Worm (Caenorhabditis elegans) whole organism, L2 larva: ENCODE data around the gene spin-1.
"Not testable (repeated sequence)": the region's sequence is repeated elsewhere in the genome, so short reads cannot be mapped to it uniquely, and the experiment has no call there.

Experiments
- C34F6.9 ChIP-seq: fragments of 150-350 bp; optimal IDR thresholded peaks from 2 replicates; lab custom pipeline; 2014; ENCODE audit warnings: missing biosample characterization, missing genetic modification characterization
- F13H6.1 ChIP-seq: sonication (generic microtip); optimal IDR thresholded peaks from 2 replicates; lab custom pipeline; 2016; ENCODE audit warnings: missing genetic modification characterization, missing compliant biosample characterization
- R02D3.7 ChIP-seq: fragments of 150-350 bp; optimal IDR thresholded peaks from 2 replicates; lab custom pipeline; 2014; ENCODE audit warnings: missing biosample characterization, missing genetic modification characterization
- Y55F3AM.14 ChIP-seq: fragments of 200-800 bp; sonication (Bioruptor generic); optimal IDR thresholded peaks from 2 replicates; lab custom pipeline; 2018; ENCODE audit warnings: mild to moderate bottlenecking, missing genetic modification characterization, missing compliant biosample characterization
- ZK546.5 ChIP-seq: sonication (generic microtip); optimal IDR thresholded peaks from 2 replicates; lab custom pipeline; 2017; ENCODE audit warnings: missing biosample characterization, missing genetic modification characterization
- alr-1 ChIP-seq: fragments of 150-350 bp; optimal IDR thresholded peaks from 2 replicates; lab custom pipeline; 2014; ENCODE audit warnings: missing biosample characterization, missing genetic modification characterization
- aly-2 ChIP-seq: fragments of 150-350 bp; optimal IDR thresholded peaks from 2 replicates; lab custom pipeline; 2014; ENCODE audit warnings: missing biosample characterization, missing genetic modification characterization
- ama-1 ChIP-seq: fragments of 150-350 bp; optimal IDR thresholded peaks from 2 replicates; lab custom pipeline; 2018; ENCODE audit warnings: inconsistent platforms
- ceh-16 ChIP-seq: fragments of 150-350 bp; optimal IDR thresholded peaks from 2 replicates; lab custom pipeline; 2014; ENCODE audit warnings: missing biosample characterization, missing genetic modification characterization
- dmd-4 ChIP-seq: sonication (generic microtip); optimal IDR thresholded peaks from 2 replicates; lab custom pipeline; 2017; ENCODE audit warnings: missing biosample characterization, missing genetic modification characterization
- elt-1 ChIP-seq: fragments of 150-350 bp; optimal IDR thresholded peaks from 2 replicates; lab custom pipeline; 2014; ENCODE audit warnings: missing biosample characterization, missing genetic modification characterization
- elt-3 ChIP-seq: sonication (generic microtip); optimal IDR thresholded peaks from 2 replicates; lab custom pipeline; 2017; ENCODE audit warnings: missing biosample characterization, missing genetic modification characterization
- fos-1 ChIP-seq: fragments of 150-350 bp; optimal IDR thresholded peaks from 2 replicates; lab custom pipeline; 2014; ENCODE audit warnings: missing biosample characterization, missing genetic modification characterization
- gmeb-1 ChIP-seq: fragments of 150-350 bp; optimal IDR thresholded peaks from 2 replicates; lab custom pipeline; 2014; ENCODE audit warnings: missing biosample characterization, missing genetic modification characterization
- lin-11 ChIP-seq: fragments of 150-350 bp; sonication (generic microtip); optimal IDR thresholded peaks from 2 replicates; lab custom pipeline; 2014; ENCODE audit warnings: missing biosample characterization, missing genetic modification characterization, inconsistent platforms, mixed read lengths
- lin-13 ChIP-seq: fragments of 150-350 bp; optimal IDR thresholded peaks from 2 replicates; lab custom pipeline; 2014; ENCODE audit warnings: missing biosample characterization, missing genetic modification reagents, missing genetic modification characterization
- lin-39 ChIP-seq: fragments of 150-350 bp; optimal IDR thresholded peaks from 2 replicates; lab custom pipeline; 2014; ENCODE audit warnings: missing biosample characterization, missing genetic modification reagents, missing genetic modification characterization
- lsy-2 ChIP-seq, 2 experiments: fragments of 150-350 bp in 1 of 2; sonication (generic microtip) in 1 of 2; optimal IDR thresholded peaks; 2 replicates each; lab custom pipeline; 2014 to 2017; ENCODE audit warnings: missing biosample characterization in 2 of 2, missing genetic modification characterization in 2 of 2
- mab-5 ChIP-seq: fragments of 150-350 bp; optimal IDR thresholded peaks from 2 replicates; lab custom pipeline; 2014; ENCODE audit warnings: missing biosample characterization, missing genetic modification characterization
- mbf-1 ChIP-seq: sonication (generic microtip); optimal IDR thresholded peaks from 2 replicates; lab custom pipeline; 2017; ENCODE audit warnings: missing biosample characterization, missing genetic modification characterization
- mdl-1 ChIP-seq, 2 experiments: fragments of 150-350 bp in 1 of 2; sonication (generic microtip) in 1 of 2; optimal IDR thresholded peaks; 2 replicates each; lab custom pipeline; 2017; ENCODE audit warnings: missing biosample characterization in 2 of 2, missing genetic modification characterization in 2 of 2
- nhr-10 ChIP-seq: sonication (generic microtip); optimal IDR thresholded peaks from 2 replicates; lab custom pipeline; 2017; ENCODE audit warnings: missing biosample characterization, missing genetic modification characterization
- nhr-11 ChIP-seq: fragments of 150-350 bp; optimal IDR thresholded peaks from 2 replicates; lab custom pipeline; 2014; ENCODE audit warnings: missing biosample characterization, missing genetic modification characterization
- nhr-12 ChIP-seq: fragments of 150-350 bp; optimal IDR thresholded peaks from 2 replicates; lab custom pipeline; 2014; ENCODE audit warnings: missing biosample characterization, missing genetic modification characterization
- nhr-129 ChIP-seq: fragments of 150-350 bp; optimal IDR thresholded peaks from 2 replicates; lab custom pipeline; 2014; ENCODE audit warnings: missing biosample characterization, missing genetic modification characterization
- nhr-21 ChIP-seq: fragments of 150-350 bp; optimal IDR thresholded peaks from 2 replicates; lab custom pipeline; 2014; ENCODE audit warnings: missing biosample characterization, missing genetic modification characterization
- nhr-23 ChIP-seq: fragments of 150-350 bp; optimal IDR thresholded peaks from 2 replicates; lab custom pipeline; 2014; ENCODE audit warnings: missing biosample characterization, missing genetic modification reagents, missing genetic modification characterization
- nhr-237 ChIP-seq: fragments of 150-350 bp; optimal IDR thresholded peaks from 2 replicates; lab custom pipeline; 2014; ENCODE audit warnings: missing biosample characterization, missing genetic modification characterization
- nhr-25 ChIP-seq: fragments of 150-350 bp; sonication (generic microtip); optimal IDR thresholded peaks from 3 replicates; lab custom pipeline; 2014; ENCODE audit warnings: missing biosample characterization, missing genetic modification characterization
- nhr-6 ChIP-seq: fragments of 150-350 bp; optimal IDR thresholded peaks from 2 replicates; lab custom pipeline; 2014; ENCODE audit warnings: missing biosample characterization, missing genetic modification characterization
- nhr-77 ChIP-seq: fragments of 150-350 bp; optimal IDR thresholded peaks from 2 replicates; lab custom pipeline; 2014; ENCODE audit warnings: missing biosample characterization, missing genetic modification characterization
- peb-1 ChIP-seq: fragments of 150-350 bp; optimal IDR thresholded peaks from 2 replicates; lab custom pipeline; 2014; ENCODE audit warnings: missing biosample characterization, missing genetic modification characterization
- sem-4 ChIP-seq: fragments of 150-350 bp; optimal IDR thresholded peaks from 2 replicates; lab custom pipeline; 2014; ENCODE audit warnings: missing biosample characterization, missing genetic modification reagents, missing genetic modification characterization
- sma-9 ChIP-seq, 2 experiments: fragments of 150-350 bp in 1 of 2; sonication (generic microtip) in 1 of 2; optimal IDR thresholded peaks; 2 replicates each; lab custom pipeline; 2014 to 2016; ENCODE audit warnings: missing genetic modification characterization in 2 of 2, mild to moderate bottlenecking in 1 of 2, missing biosample characterization in 1 of 2, missing compliant biosample characterization in 1 of 2, missing genetic modification reagents in 1 of 2, moderate library complexity in 1 of 2
- unc-39 ChIP-seq: fragments of 150-350 bp; optimal IDR thresholded peaks from 2 replicates; lab custom pipeline; 2014; ENCODE audit warnings: missing biosample characterization, missing genetic modification characterization
- unc-55 ChIP-seq: fragments of 150-350 bp; sonication (generic microtip); optimal IDR thresholded peaks from 3 replicates; lab custom pipeline; 2014; ENCODE audit warnings: missing biosample characterization, missing genetic modification reagents, missing genetic modification characterization
- zag-1 ChIP-seq: fragments of 150-350 bp; optimal IDR thresholded peaks from 2 replicates; lab custom pipeline; 2014; ENCODE audit warnings: missing biosample characterization, missing genetic modification characterization
- ztf-1 ChIP-seq: fragments of 200-800 bp; sonication (Bioruptor generic); conservative IDR thresholded peaks from 2 replicates; pipeline ENCODE4 v1.3.6; 2022; ENCODE audit warnings: missing genetic modification characterization, missing compliant biosample characterization
- ztf-4 ChIP-seq: fragments of 150-350 bp; optimal IDR thresholded peaks from 2 replicates; lab custom pipeline; 2014; ENCODE audit warnings: missing biosample characterization, missing genetic modification characterization

The spin-1 gene

ce11 chrV:12120381-12120780, 5.6 kb downstream of the spin-1 start, which contains the start of gene C13C4.7:
Gene C13C4.7, minus strand, starts transcription at chrV:12120481.
- TF ChIP-seq unc-39 (no peak), ama-1 (lab: Kevin White, UChicago) (no peak), nhr-237 (no peak), ztf-1 (GFP tag; lab: Robert Waterston, UW) (no peak), nhr-23 (tag; lab: Kevin White, UChicago) (no peak), dmd-4 (tag; lab: Kevin White, UChicago) (no peak), nhr-25 (no peak), ZK546.5 (tag; lab: Kevin White, UChicago) (no peak)

- TF ChIP-seq lsy-2 (tag; optimal IDR thresholded peaks at IDR 0.05; lab: Kevin White, UChicago) (no peak), zag-1 (tag; lab: Kevin White, UChicago) (no peak), elt-1 (tag; lab: Kevin White, UChicago) (no peak), ama-1 (lab: Kevin White, UChicago) (no peak), lin-39 (no peak), fos-1 (tag; lab: Kevin White, UChicago) (no peak), R02D3.7 (no peak), gmeb-1 (tag; lab: Kevin White, UChicago) (no peak), nhr-6 (tag; lab: Kevin White, UChicago) (no peak), nhr-77 (tag; lab: Kevin White, UChicago) (no peak), alr-1 (no peak)
These were observed 6.5 kb downstream of the spin-1 start, which contains the start of gene C13C4.6 for ce11 chrV:12121274-12121673. Gene C13C4.6, plus strand, starts transcription at chrV:12121574.

ce11 chrV:12130688-12131087, 15.9 kb downstream of the spin-1 start, which contains the start of gene C27A7.6:
Gene C27A7.6, minus strand, starts transcription at chrV:12130788.
- TF ChIP-seq mab-5 (tag; lab: Kevin White, UChicago); lin-13 (GFP tag; lab: Kevin White, UChicago); ztf-1 (GFP tag; lab: Robert Waterston, UW): not testable (repeated sequence)

ce11 chrV:12131157-12131556, 16.4 kb downstream of the spin-1 start, which contains the start of gene enpp-1:
Gene enpp-1, plus strand, starts transcription at chrV:12131457.
- TF ChIP-seq sma-9 (GFP tag; optimal IDR thresholded peaks at IDR 0.05; lab: Kevin White, UChicago); sma-9 (tag; optimal IDR thresholded peaks at IDR 0.05; lab: Kevin White, UChicago); nhr-129 (tag; lab: Kevin White, UChicago); aly-2 (tag; lab: Kevin White, UChicago): not testable (repeated sequence)

ce11 chrV:12137942-12138341, 23.1 kb downstream of the spin-1 start:
- TF ChIP-seq C34F6.9 = no peak
- no peak for TF ChIP-seq lin-11 (tag; lab: Kevin White, UChicago)
- no peak for TF ChIP-seq mbf-1 (tag; lab: Kevin White, UChicago)
- no peak for TF ChIP-seq ZK546.5 (tag; lab: Kevin White, UChicago)
- TF ChIP-seq nhr-25 = no peak
- TF ChIP-seq peb-1 (tag; lab: Kevin White, UChicago) = no peak
- no peak for TF ChIP-seq nhr-21 (tag; lab: Kevin White, UChicago)
- TF ChIP-seq sem-4 (tag; lab: Kevin White, UChicago) = no peak
- TF ChIP-seq nhr-6 (tag; lab: Kevin White, UChicago) = no peak
- TF ChIP-seq nhr-10 (tag; lab: Kevin White, UChicago) = no peak
- TF ChIP-seq alr-1 = no peak
- no peak for TF ChIP-seq elt-1 (tag; lab: Kevin White, UChicago)
- no peak for TF ChIP-seq nhr-237
- no peak for TF ChIP-seq gmeb-1 (tag; lab: Kevin White, UChicago)
- no peak for TF ChIP-seq nhr-12
- no peak for TF ChIP-seq dmd-4 (tag; lab: Kevin White, UChicago)
- TF ChIP-seq sma-9 (GFP tag; optimal IDR thresholded peaks at IDR 0.05; lab: Kevin White, UChicago) = no peak
- no peak for TF ChIP-seq sma-9 (tag; optimal IDR thresholded peaks at IDR 0.05; lab: Kevin White, UChicago)
- no peak for TF ChIP-seq elt-3 (tag; lab: Kevin White, UChicago)
- TF ChIP-seq F13H6.1 = no peak
- no peak for TF ChIP-seq lin-39

ce11 chrV:12140625-12141024, 25.8 kb downstream of the spin-1 start, which contains the start of gene C27A7.3:
Gene C27A7.3, plus strand, starts transcription at chrV:12140925.
- no peak for TF ChIP-seq mdl-1 (tag; optimal IDR thresholded peaks at IDR 0.05; lab: Kevin White, UChicago)
- no peak for TF ChIP-seq Y55F3AM.14 (GFP tag; lab: Kevin White, UChicago)
- TF ChIP-seq ztf-4 (tag; lab: Kevin White, UChicago) = no peak
- no peak for TF ChIP-seq unc-55 (GFP tag; lab: Kevin White, UChicago)
- no peak for TF ChIP-seq ceh-16 (tag; lab: Kevin White, UChicago)
- TF ChIP-seq elt-3 (tag; lab: Kevin White, UChicago) = no peak
- TF ChIP-seq mbf-1 (tag; lab: Kevin White, UChicago) = no peak
- TF ChIP-seq gmeb-1 (tag; lab: Kevin White, UChicago) = no peak
- no peak for TF ChIP-seq nhr-11 (tag; lab: Kevin White, UChicago)
- TF ChIP-seq elt-1 (tag; lab: Kevin White, UChicago) = no peak
- TF ChIP-seq ZK546.5 (tag; lab: Kevin White, UChicago) = no peak
- TF ChIP-seq zag-1 (tag; lab: Kevin White, UChicago) = no peak
